Fruit fly (Drosophila melanogaster): ENCODE results near the gene AdipoR.

AdipoR gene

DNA sequence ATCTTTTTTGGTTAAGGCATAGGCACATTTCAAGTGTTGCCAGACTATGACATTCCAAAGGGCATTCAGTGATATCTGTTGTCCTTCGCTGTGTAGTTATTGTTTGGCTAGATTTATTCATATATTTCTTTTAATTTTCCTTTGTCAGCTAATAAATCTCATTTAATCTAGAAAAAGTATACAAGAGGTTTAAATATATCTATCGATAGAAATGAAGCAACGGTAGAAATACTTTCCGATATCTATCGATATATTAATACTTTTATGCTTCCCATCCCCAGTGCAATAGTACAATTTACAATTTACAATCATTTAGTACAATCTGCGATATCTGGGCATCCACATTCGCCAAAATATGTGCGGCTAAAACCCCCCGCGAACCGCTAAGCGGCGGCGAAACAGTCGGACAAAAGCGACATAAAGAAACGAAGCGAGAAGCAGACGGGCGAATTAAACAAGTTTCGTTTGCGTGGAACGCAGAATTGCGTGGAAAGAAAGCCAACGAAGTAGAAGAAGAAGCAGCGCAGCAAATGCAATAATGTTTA, 39.8 kb upstream of the AdipoR start, which contains the start of gene Efa6:
Gene Efa6 (plus strand): TSS at position 337 of the 545 bp plus-strand sequence.
- TF ChIP-seq Mio (GFP tag; optimal IDR thresholded peaks at IDR 0.05) = no peak
- peak; percentile 52 for TF ChIP-seq rgr (GFP tag; optimal IDR thresholded peaks at IDR 0.05)
- no peak for TF ChIP-seq Hr78 (GFP tag; optimal IDR thresholded peaks at IDR 0.05)
- TF ChIP-seq foxo (GFP tag; optimal IDR thresholded peaks at IDR 0.05) = peak in 1 of 2 experiments; percentile 32
- TF ChIP-seq Dfd (GFP tag; optimal IDR thresholded peaks at IDR 0.05) = no peak
- TF ChIP-seq h (GFP tag; optimal IDR thresholded peaks at IDR 0.05) = peak; percentile 74
- TF ChIP-seq Hnf4 (GFP tag; optimal IDR thresholded peaks at IDR 0.05) = peak; percentile 43
- TF ChIP-seq br (GFP tag; optimal IDR thresholded peaks at IDR 0.05) = no peak
- no peak for TF ChIP-seq lola (GFP tag; optimal IDR thresholded peaks at IDR 0.05)
- TF ChIP-seq ey (GFP tag; optimal IDR thresholded peaks at IDR 0.05) = peak; percentile 3
- TF ChIP-seq dmrt93B (GFP tag; optimal IDR thresholded peaks at IDR 0.05) = no peak
- TF ChIP-seq fru (GFP tag; optimal IDR thresholded peaks at IDR 0.05) = no peak
- no peak for TF ChIP-seq jim (GFP tag; optimal IDR thresholded peaks at IDR 0.05)
- TF ChIP-seq Abd-B (GFP tag; optimal IDR thresholded peaks at IDR 0.05) = no peak
- no peak for TF ChIP-seq dl (GFP tag; optimal IDR thresholded peaks at IDR 0.05; ENCODE audit: insufficient read depth in 1 of 2, partially characterized antibody in 2 of 2)
- TF ChIP-seq N (GFP tag; optimal IDR thresholded peaks at IDR 0.05) = no peak
- TF ChIP-seq Rel (GFP tag; optimal IDR thresholded peaks at IDR 0.05) = no peak
- TF ChIP-seq Rel (tag; optimal IDR thresholded peaks at IDR 0.05) = peak; percentile 88
- TF ChIP-seq Sp1 (GFP tag; optimal IDR thresholded peaks at IDR 0.05) = peak; percentile 36
- TF ChIP-seq brk (GFP tag; optimal IDR thresholded peaks at IDR 0.05) = no peak
- TF ChIP-seq GATAd (GFP tag; optimal IDR thresholded peaks at IDR 0.05) = peak; percentile 29
- TF ChIP-seq psq (GFP tag; optimal IDR thresholded peaks at IDR 0.05) = peak; percentile 89
- TF ChIP-seq Dif (GFP tag; optimal IDR thresholded peaks at IDR 0.05; ENCODE audit: partially characterized antibody) = no peak
- peak; percentile 31 for TF ChIP-seq HLH106 (tag; optimal IDR thresholded peaks at IDR 0.05)
- TF ChIP-seq dsf (GFP tag; optimal IDR thresholded peaks at IDR 0.05; ENCODE audit: borderline replicate concordance) = peak; percentile 27
- no peak for TF ChIP-seq woc (GFP tag; optimal IDR thresholded peaks at IDR 0.05)
- TF ChIP-seq OdsH (GFP tag; optimal IDR thresholded peaks at IDR 0.05) = peak; percentile 57
- TF ChIP-seq Hr83 (GFP tag; optimal IDR thresholded peaks at IDR 0.05; ENCODE audit: poor library complexity, severe bottlenecking) = no peak
- no peak for TF ChIP-seq CG32264 (GFP tag; optimal IDR thresholded peaks at IDR 0.05)
- no peak for TF ChIP-seq Vsx2 (GFP tag; optimal IDR thresholded peaks at IDR 0.05; ENCODE audit: partially characterized antibody)
- no peak for TF ChIP-seq pan (optimal IDR thresholded peaks at IDR 0.05)
- peak; percentile 30 for TF ChIP-seq sv (GFP tag; optimal IDR thresholded peaks at IDR 0.05)
- TF ChIP-seq CrebA (GFP tag; optimal IDR thresholded peaks at IDR 0.05; ENCODE audit: borderline replicate concordance) = no peak
- TF ChIP-seq CG9705 (GFP tag; optimal IDR thresholded peaks at IDR 0.05) = peak; percentile 12
- TF ChIP-seq Myc (optimal IDR thresholded peaks at IDR 0.05) = peak; percentile 31
- no peak for TF ChIP-seq tai (GFP tag; optimal IDR thresholded peaks at IDR 0.05)
- TF ChIP-seq usp (GFP tag; optimal IDR thresholded peaks at IDR 0.05) = no peak
- TF ChIP-seq Jra (GFP tag; optimal IDR thresholded peaks at IDR 0.05) = peak; percentile 63
- no peak for TF ChIP-seq sage (GFP tag; optimal IDR thresholded peaks at IDR 0.05)

dm6 chr3R:22586525-22586924, 38.9 kb upstream of the AdipoR start, which contains the start of gene btn:
Gene btn, minus strand, starts transcription at chr3R:22586625.
- no peak for TF ChIP-seq CG32264 (GFP tag; optimal IDR thresholded peaks at IDR 0.05)
- TF ChIP-seq woc (GFP tag; optimal IDR thresholded peaks at IDR 0.05) = no peak
- no peak for TF ChIP-seq foxo (GFP tag; optimal IDR thresholded peaks at IDR 0.05)
- TF ChIP-seq brk (GFP tag; optimal IDR thresholded peaks at IDR 0.05) = no peak
- no peak for TF ChIP-seq usp (GFP tag; optimal IDR thresholded peaks at IDR 0.05)
- TF ChIP-seq lola (GFP tag; optimal IDR thresholded peaks at IDR 0.05) = no peak
- no peak for TF ChIP-seq CrebA (GFP tag; optimal IDR thresholded peaks at IDR 0.05; ENCODE audit: borderline replicate concordance)
- TF ChIP-seq Hnf4 (GFP tag; optimal IDR thresholded peaks at IDR 0.05) = no peak
- TF ChIP-seq Rel (GFP tag; optimal IDR thresholded peaks at IDR 0.05) = no peak
- no peak for TF ChIP-seq Rel (tag; optimal IDR thresholded peaks at IDR 0.05)
- no peak for TF ChIP-seq Hr78 (GFP tag; optimal IDR thresholded peaks at IDR 0.05)
- no peak for TF ChIP-seq Dfd (GFP tag; optimal IDR thresholded peaks at IDR 0.05)

Data from whole organism, wandering third instar larva.